Worm (Caenorhabditis elegans) whole organism, midembryonic: ENCODE results near the gene F31E3.6.

Experiments used
- flt-1 ChIP-seq: fragments of 200-800 bp; sonication (Bioruptor generic); IDR thresholded peaks from 2 replicates; pipeline ENCODE4 v1.3.6; 2022; ENCODE audit warnings: missing genetic modification characterization, missing compliant biosample characterization
- med-1 ChIP-seq: sonication (generic microtip); optimal IDR thresholded peaks from 2 replicates; lab custom pipeline; 2017; ENCODE audit warnings: missing genetic modification characterization, mild to moderate bottlenecking, missing compliant biosample characterization, antibody characterized with exemption, missing genetic modification reagents; ENCODE audit not compliant: insufficient read depth
- ref-1 ChIP-seq: fragments of 200-800 bp; sonication (Bioruptor generic); conservative IDR thresholded peaks from 2 replicates; pipeline ENCODE4 v1.3.6; 2022; ENCODE audit warnings: missing genetic modification reagents, missing genetic modification characterization, missing compliant biosample characterization
- tab-1 ChIP-seq: fragments of 200-800 bp; sonication (Bioruptor generic); IDR thresholded peaks from 2 replicates; pipeline ENCODE4 v1.3.6; 2022; ENCODE audit warnings: missing genetic modification characterization, missing compliant biosample characterization
- ztf-23 ChIP-seq: fragments of 200-800 bp; sonication (Bioruptor generic); IDR thresholded peaks from 2 replicates; pipeline ENCODE4 v1.3.6; 2022; ENCODE audit warnings: missing genetic modification reagents, missing genetic modification characterization, missing compliant biosample characterization
- ztf-29 ChIP-seq: fragments of 200-800 bp; sonication (Bioruptor generic); IDR thresholded peaks from 2 replicates; pipeline ENCODE4 v1.3.6; 2022; ENCODE audit warnings: missing genetic modification reagents, missing genetic modification characterization, missing compliant biosample characterization

DNA sequence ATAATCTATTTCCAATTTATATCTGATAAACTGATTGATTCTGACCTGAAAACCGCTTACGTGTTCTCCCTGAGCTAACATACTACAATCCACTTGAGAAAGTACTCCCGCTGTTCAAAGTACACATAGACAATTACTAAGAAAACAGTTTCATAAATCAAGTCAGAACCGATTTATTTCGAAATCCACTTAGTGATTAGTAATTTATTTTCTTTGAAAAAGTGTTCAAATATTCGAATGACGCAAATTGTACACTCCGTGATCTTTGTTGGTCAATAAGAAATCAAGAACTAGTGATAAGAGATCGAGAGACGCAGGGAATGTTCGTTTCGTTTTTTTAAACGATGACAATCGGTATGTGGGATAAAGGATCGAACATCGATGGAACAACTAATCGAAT is 10.6 kb downstream of the F31E3.6 start:
- TF ChIP-seq med-1 (no peak), flt-1 (GFP tag; lab: Robert Waterston, UW) (no peak), ztf-29 (GFP tag; lab: Robert Waterston, UW) (no peak), ztf-23 (no peak), ref-1 (GFP tag; lab: Robert Waterston, UW) (no peak), tab-1 (GFP tag; lab: Robert Waterston, UW) (no peak)
